Fruit fly (Drosophila melanogaster) whole organism, embryonic: Measurements from ENCODE around the gene CG46465.
A peak's percentile ranks its signal among the peaks of the same experiment; 100 is the strongest.

Experiments used
- ATbp ChIP-seq: fragments of 200-800 bp; sonication (Bioruptor generic); optimal IDR thresholded peaks from 2 replicates; lab custom pipeline; 2017; ENCODE audit warnings: missing biosample characterization, mild to moderate bottlenecking, missing genetic modification characterization, missing genetic modification reagents
- Bgb ChIP-seq: fragments of 200-800 bp; sonication (Bioruptor generic); IDR thresholded peaks from 2 replicates; pipeline ENCODE4 v1.3.6; 2022; ENCODE audit warnings: missing biosample characterization, missing genetic modification characterization; ENCODE audit not compliant: partially characterized antibody
- C15 ChIP-seq: fragments of 200-800 bp; sonication (Bioruptor generic); IDR thresholded peaks from 3 replicates; pipeline ENCODE4 v1.3.6; 2022; ENCODE audit warnings: missing biosample characterization, missing genetic modification characterization
- CG10431 ChIP-seq: fragments of 200-800 bp; sonication (Bioruptor generic); optimal IDR thresholded peaks from 3 replicates; lab custom pipeline; 2018; ENCODE audit warnings: missing biosample characterization, mild to moderate bottlenecking, missing genetic modification characterization
- CG11093 ChIP-seq: fragments of 200-800 bp; sonication (Bioruptor generic); IDR thresholded peaks from 3 replicates; pipeline ENCODE4 v1.3.6; 2022; ENCODE audit warnings: missing biosample characterization, missing genetic modification characterization
- CG12104 ChIP-seq: fragments of 200-800 bp; sonication (Bioruptor generic); optimal IDR thresholded peaks from 3 replicates; lab custom pipeline; 2016; ENCODE audit warnings: missing biosample characterization, missing genetic modification characterization
- CG12391 ChIP-seq: fragments of 200-800 bp; sonication (Bioruptor generic); optimal IDR thresholded peaks from 3 replicates; lab custom pipeline; 2018; ENCODE audit warnings: missing biosample characterization, mild to moderate bottlenecking, missing genetic modification characterization, moderate library complexity
- CG12659 ChIP-seq: fragments of 200-800 bp; sonication (Bioruptor generic); optimal IDR thresholded peaks from 3 replicates; lab custom pipeline; 2017; ENCODE audit warnings: mild to moderate bottlenecking, missing biosample characterization, missing genetic modification reagents, missing genetic modification characterization
- CG12942 ChIP-seq: fragments of 200-800 bp; sonication (Bioruptor generic); optimal IDR thresholded peaks from 3 replicates; lab custom pipeline; 2016; ENCODE audit warnings: missing biosample characterization, missing genetic modification characterization
- CG15269 ChIP-seq: fragments of 200-800 bp; sonication (Bioruptor generic); optimal IDR thresholded peaks from 2 replicates; lab custom pipeline; 2018; ENCODE audit warnings: missing biosample characterization, mild to moderate bottlenecking, missing genetic modification characterization, moderate library complexity
- CG16779 ChIP-seq: fragments of 200-800 bp; sonication (Bioruptor generic); IDR thresholded peaks from 2 replicates; pipeline ENCODE4 v1.3.6; 2022; ENCODE audit warnings: missing biosample characterization, missing genetic modification characterization
- CG17912 ChIP-seq: fragments of 200-800 bp; sonication (Bioruptor generic); optimal IDR thresholded peaks from 2 replicates; lab custom pipeline; 2018; ENCODE audit warnings: missing biosample characterization, mild to moderate bottlenecking, missing genetic modification characterization
- CG18011 ChIP-seq: fragments of 200-800 bp; sonication (Bioruptor generic); optimal IDR thresholded peaks from 2 replicates; lab custom pipeline; 2017; ENCODE audit warnings: missing biosample characterization, missing genetic modification characterization, mild to moderate bottlenecking, moderate library complexity, missing genotype
- CG2129 ChIP-seq: fragments of 200-800 bp; sonication (Bioruptor generic); IDR thresholded peaks from 2 replicates; pipeline ENCODE4 v1.3.6; 2022; ENCODE audit warnings: missing biosample characterization, missing genetic modification characterization; ENCODE audit not compliant: partially characterized antibody
- CG3163 ChIP-seq: fragments of 200-800 bp; sonication (Bioruptor generic); optimal IDR thresholded peaks from 3 replicates; lab custom pipeline; 2016; ENCODE audit warnings: missing biosample characterization, missing genetic modification characterization
- CG33213 ChIP-seq: fragments of 200-800 bp; sonication (Bioruptor generic); optimal IDR thresholded peaks from 3 replicates; lab custom pipeline; 2016; ENCODE audit warnings: missing biosample characterization, missing genetic modification characterization
- CG6765 ChIP-seq: fragments of 200-800 bp; sonication (Bioruptor generic); optimal IDR thresholded peaks from 3 replicates; lab custom pipeline; 2017; ENCODE audit warnings: missing biosample characterization, mild to moderate bottlenecking, missing genetic modification characterization
- CG7271 ChIP-seq: fragments of 200-800 bp; sonication (Bioruptor generic); optimal IDR thresholded peaks from 2 replicates; lab custom pipeline; 2018; ENCODE audit warnings: missing biosample characterization, mild to moderate bottlenecking, missing genetic modification characterization, moderate library complexity
- CG8281 ChIP-seq: fragments of 200-800 bp; sonication (Bioruptor generic); optimal IDR thresholded peaks from 2 replicates; lab custom pipeline; 2018; ENCODE audit warnings: missing biosample characterization, mild to moderate bottlenecking, missing genetic modification characterization, moderate library complexity
- CG8290 ChIP-seq, 3 experiments: fragments of 200-800 bp; sonication (Bioruptor generic); optimal IDR thresholded peaks; 2 replicates each; lab custom pipeline; 2016 to 2019; ENCODE audit warnings: missing biosample characterization in 3 of 3, missing genetic modification characterization in 3 of 3, mild to moderate bottlenecking in 2 of 3, moderate library complexity in 1 of 3
- CG9727 ChIP-seq: fragments of 200-800 bp; sonication (Bioruptor generic); optimal IDR thresholded peaks from 3 replicates; lab custom pipeline; 2017; ENCODE audit warnings: missing biosample characterization, mild to moderate bottlenecking, missing genetic modification characterization
- CG9817 ChIP-seq: fragments of 200-800 bp; sonication (Bioruptor generic); optimal IDR thresholded peaks from 2 replicates; lab custom pipeline; 2018; ENCODE audit warnings: missing biosample characterization, mild to moderate bottlenecking, missing genetic modification characterization, moderate library complexity
- CrebB ChIP-seq: fragments of 200-800 bp; sonication (Bioruptor generic); optimal IDR thresholded peaks from 3 replicates; lab custom pipeline; 2018; ENCODE audit warnings: missing biosample characterization, mild to moderate bottlenecking, missing genetic modification characterization
- Fer1 ChIP-seq: fragments of 200-800 bp; sonication (Bioruptor generic); optimal IDR thresholded peaks from 2 replicates; lab custom pipeline; 2017; ENCODE audit warnings: missing biosample characterization, mild to moderate bottlenecking, missing genetic modification characterization
- H2.0 ChIP-seq: fragments of 200-800 bp; sonication (Bioruptor generic); IDR thresholded peaks from 2 replicates; pipeline ENCODE4 v1.3.6; 2022; ENCODE audit warnings: missing biosample characterization, missing genetic modification characterization
- Hand ChIP-seq: fragments of 200-800 bp; sonication (Bioruptor generic); optimal IDR thresholded peaks from 2 replicates; lab custom pipeline; 2017; ENCODE audit warnings: mild to moderate bottlenecking, missing biosample characterization, missing genetic modification reagents, missing genetic modification characterization
- Nf-YA ChIP-seq: fragments of 200-800 bp; sonication (Bioruptor generic); IDR thresholded peaks from 2 replicates; pipeline ENCODE4 v1.3.6; 2022; ENCODE audit warnings: missing biosample characterization, missing genetic modification characterization
- Sox100B ChIP-seq: fragments of 200-800 bp; sonication (Bioruptor generic); optimal IDR thresholded peaks from 3 replicates; lab custom pipeline; 2018; ENCODE audit warnings: missing biosample characterization, mild to moderate bottlenecking, missing genetic modification characterization
- Vsx1 ChIP-seq: fragments of 200-800 bp; sonication (Bioruptor generic); optimal IDR thresholded peaks from 2 replicates; lab custom pipeline; 2017; ENCODE audit warnings: missing biosample characterization, mild to moderate bottlenecking, missing genetic modification characterization, missing genetic modification reagents
- al ChIP-seq: fragments of 200-800 bp; sonication (Bioruptor generic); IDR thresholded peaks from 2 replicates; pipeline ENCODE4 v1.3.6; 2022; ENCODE audit warnings: missing biosample characterization, missing genetic modification characterization
- ara ChIP-seq: fragments of 200-800 bp; sonication (Bioruptor generic); IDR thresholded peaks from 2 replicates; pipeline ENCODE4 v1.3.6; 2022; ENCODE audit warnings: missing biosample characterization, missing genetic modification characterization
- cad ChIP-seq: fragments of >200 bp; optimal IDR thresholded peaks from 2 replicates; lab custom pipeline; 2017; ENCODE audit warnings: missing biosample characterization, missing genetic modification characterization
- caup ChIP-seq: fragments of 200-800 bp; sonication (Bioruptor generic); optimal IDR thresholded peaks from 3 replicates; lab custom pipeline; 2017; ENCODE audit warnings: missing biosample characterization, mild to moderate bottlenecking, missing genetic modification characterization, moderate library complexity; ENCODE audit not compliant: severe bottlenecking
- danr ChIP-seq: fragments of 200-800 bp; sonication (Bioruptor generic); IDR thresholded peaks from 2 replicates; pipeline ENCODE4 v1.3.6; 2022; ENCODE audit warnings: missing biosample characterization, missing genetic modification characterization
- dm ChIP-seq: fragments of 200-800 bp; sonication (Bioruptor generic); optimal IDR thresholded peaks from 3 replicates; lab custom pipeline; 2016; ENCODE audit warnings: missing biosample characterization, missing genetic modification characterization
- dmrt11E ChIP-seq: fragments of 200-800 bp; sonication (Bioruptor generic); optimal IDR thresholded peaks from 3 replicates; lab custom pipeline; 2018; ENCODE audit warnings: missing biosample characterization, mild to moderate bottlenecking, missing genetic modification characterization, moderate library complexity
- dysf ChIP-seq: fragments of 200-800 bp; sonication (Bioruptor generic); IDR thresholded peaks from 3 replicates; pipeline ENCODE4 v1.3.6; 2022; ENCODE audit warnings: missing biosample characterization, missing genetic modification characterization
- emc ChIP-seq: fragments of 200-800 bp; sonication (Bioruptor generic); optimal IDR thresholded peaks from 2 replicates; lab custom pipeline; 2016; ENCODE audit warnings: missing biosample characterization, missing genetic modification characterization
- gce ChIP-seq: fragments of 200-800 bp; sonication (Bioruptor generic); IDR thresholded peaks from 3 replicates; pipeline ENCODE4 v1.3.6; 2022; ENCODE audit warnings: missing biosample characterization, missing genetic modification characterization
- gem ChIP-seq: fragments of 200-800 bp; sonication (Bioruptor generic); optimal IDR thresholded peaks from 2 replicates; lab custom pipeline; 2019; ENCODE audit warnings: missing biosample characterization, mild to moderate bottlenecking, missing genetic modification characterization, moderate library complexity
- grau ChIP-seq: fragments of 200-800 bp; optimal IDR thresholded peaks from 3 replicates; lab custom pipeline; 2019; ENCODE audit warnings: missing biosample characterization, mild to moderate bottlenecking, missing genetic modification characterization, moderate library complexity
- jigr1 ChIP-seq: fragments of 200-800 bp; sonication (Bioruptor generic); IDR thresholded peaks from 3 replicates; pipeline ENCODE4 v1.3.6; 2022; ENCODE audit warnings: missing biosample characterization, missing genetic modification characterization
- kay ChIP-seq: fragments of 200-800 bp; sonication (Bioruptor generic); optimal IDR thresholded peaks from 2 replicates; lab custom pipeline; 2016; ENCODE audit warnings: missing biosample characterization, missing genetic modification characterization
- klu ChIP-seq: fragments of 200-800 bp; sonication (Bioruptor generic); IDR thresholded peaks from 2 replicates; pipeline ENCODE4 v1.3.6; 2022; ENCODE audit warnings: missing biosample characterization, missing genetic modification characterization
- odd ChIP-seq: fragments of 200-800 bp; sonication (Bioruptor generic); optimal IDR thresholded peaks from 2 replicates; lab custom pipeline; 2017; ENCODE audit warnings: missing biosample characterization, mild to moderate bottlenecking, missing genetic modification characterization
- org-1 ChIP-seq: fragments of 200-800 bp; sonication (Bioruptor generic); optimal IDR thresholded peaks from 2 replicates; lab custom pipeline; 2017; ENCODE audit warnings: missing biosample characterization, missing genetic modification characterization
- peb ChIP-seq: fragments of 200-800 bp; sonication (Bioruptor generic); IDR thresholded peaks from 2 replicates; pipeline ENCODE4 v1.3.6; 2022; ENCODE audit warnings: missing biosample characterization, missing genetic modification characterization
- pfk ChIP-seq: fragments of 200-800 bp; sonication (Bioruptor generic); optimal IDR thresholded peaks from 2 replicates; lab custom pipeline; 2018; ENCODE audit warnings: missing biosample characterization, mild to moderate bottlenecking, missing genetic modification characterization, moderate library complexity
- pho ChIP-seq: fragments of 200-800 bp; sonication (Bioruptor generic); optimal IDR thresholded peaks from 2 replicates; lab custom pipeline; 2016; ENCODE audit warnings: missing biosample characterization, missing genetic modification characterization
- rib ChIP-seq: fragments of 200-800 bp; sonication (Bioruptor generic); IDR thresholded peaks from 2 replicates; pipeline ENCODE4 v1.3.6; 2022; ENCODE audit warnings: missing biosample characterization, missing genetic modification characterization
- row ChIP-seq: fragments of 200-800 bp; sonication (Bioruptor generic); IDR thresholded peaks from 3 replicates; pipeline ENCODE4 v1.3.6; 2022; ENCODE audit warnings: missing biosample characterization, missing genetic modification characterization

Gene CG46465

DNA sequence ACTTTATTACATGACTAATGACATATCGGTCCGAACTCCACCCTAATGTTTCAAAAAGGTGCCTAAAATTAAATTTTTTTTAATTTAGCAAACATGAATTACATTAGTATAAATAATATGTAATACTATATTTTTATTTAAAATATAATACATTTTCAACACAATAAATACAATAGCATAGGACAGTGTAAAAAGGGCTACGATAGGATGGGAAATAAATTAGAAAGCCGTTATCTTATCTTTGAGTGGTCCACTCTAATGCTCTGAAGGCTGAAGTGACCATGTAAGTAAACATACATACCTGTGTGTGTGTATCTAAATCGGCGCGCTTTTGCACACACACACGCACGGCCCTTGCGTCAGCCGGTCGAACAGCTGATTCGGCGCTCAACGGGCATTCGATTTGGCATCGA lies 10.7 kb downstream of the CG46465 start, which contains the start of gene CG31793 (continued):
- TF ChIP-seq Bgb, result no peak
- TF ChIP-seq CG15269 (tag; lab: Kevin White, UChicago), result peak; percentile 76
- no peak for TF ChIP-seq klu (GFP tag; lab: Robert Waterston, UW)
- no peak for TF ChIP-seq CG11093 (GFP tag; lab: Robert Waterston, UW)
- TF ChIP-seq ATbp (GFP tag; lab: Kevin White, UChicago), result no peak
- no peak for TF ChIP-seq ara
- TF ChIP-seq dm (GFP tag; lab: Kevin White, UChicago), result no peak
- no peak for TF ChIP-seq al (GFP tag; lab: Robert Waterston, UW)
- TF ChIP-seq CG10431 (GFP tag; lab: Kevin White, UChicago), result no peak
- TF ChIP-seq CG12659 (GFP tag; lab: Kevin White, UChicago), result peak; percentile 65
- no peak for TF ChIP-seq CG8281
- no peak for TF ChIP-seq CG7271
- no peak for TF ChIP-seq dmrt11E (tag; lab: Kevin White, UChicago)
- peak; percentile 13 for TF ChIP-seq CG6765
- no peak for TF ChIP-seq gce
- peak; percentile 55 for TF ChIP-seq caup
- TF ChIP-seq Vsx1 (GFP tag; lab: Kevin White, UChicago), result peak; percentile 4
- no peak for TF ChIP-seq peb (GFP tag; lab: Robert Waterston, UW)
- peak; percentile 41 for TF ChIP-seq Sox100B (GFP tag; lab: Kevin White, UChicago)
- no peak for TF ChIP-seq CG33213 (GFP tag; lab: Kevin White, UChicago)
- TF ChIP-seq CG16779 (GFP tag; lab: Robert Waterston, UW), result peak; percentile 3; the same call in 1 of the 2 replicates
- no peak for TF ChIP-seq pfk (GFP tag; lab: Kevin White, UChicago)
- peak; percentile 72 for TF ChIP-seq gem (tag; lab: Kevin White, UChicago)
- no peak for TF ChIP-seq CG8290 (GFP tag; optimal IDR thresholded peaks at IDR 0.05; lab: Kevin White, UChicago)
- TF ChIP-seq CG8290 (tag; optimal IDR thresholded peaks at IDR 0.05; lab: Kevin White, UChicago), result peak in 1 of 2 experiments; percentile 59
- peak; percentile 10 for TF ChIP-seq CG12104 (GFP tag; lab: Kevin White, UChicago)
- TF ChIP-seq C15 (GFP tag; lab: Robert Waterston, UW), result no peak
- no peak for TF ChIP-seq cad (GFP tag; lab: Kevin White, UChicago)
- TF ChIP-seq CG2129, result no peak
- TF ChIP-seq CG9727 (GFP tag; lab: Kevin White, UChicago), result peak; percentile 51
- TF ChIP-seq rib (GFP tag; lab: Robert Waterston, UW), result peak; percentile 49; the same call in 1 of the 2 replicates
- TF ChIP-seq CG12942 (GFP tag; lab: Kevin White, UChicago), result no peak
- TF ChIP-seq grau (tag; lab: Kevin White, UChicago), result peak; percentile 72
- TF ChIP-seq pho (GFP tag; lab: Kevin White, UChicago), result no peak
- no peak for TF ChIP-seq CG3163 (GFP tag; lab: Kevin White, UChicago)
- no peak for TF ChIP-seq CG18011 (GFP tag; lab: Kevin White, UChicago)
- peak; percentile 55 for TF ChIP-seq Hand (GFP tag; lab: Kevin White, UChicago)
- peak; percentile 67 for TF ChIP-seq row (GFP tag; lab: Robert Waterston, UW)
- TF ChIP-seq CG17912 (GFP tag; lab: Kevin White, UChicago), result no peak
- TF ChIP-seq CG12391 (tag; lab: Kevin White, UChicago), result peak; percentile 59
- TF ChIP-seq org-1, result no peak
- TF ChIP-seq CG9817 (tag; lab: Kevin White, UChicago), result peak; percentile 20
- no peak for TF ChIP-seq Nf-YA (GFP tag; lab: Robert Waterston, UW)
- no peak for TF ChIP-seq CrebB (tag; lab: Kevin White, UChicago)
- peak; percentile 46 for TF ChIP-seq odd (GFP tag; lab: Kevin White, UChicago)
- 0 out of 2 replicates have a peak, but pooled peaks have one; percentile 22 for TF ChIP-seq H2.0 (GFP tag; lab: Robert Waterston, UW)
- TF ChIP-seq danr (GFP tag; lab: Robert Waterston, UW), result no peak
- TF ChIP-seq kay (GFP tag; lab: Kevin White, UChicago), result no peak
- TF ChIP-seq Fer1 (GFP tag; lab: Kevin White, UChicago), result peak; percentile 65
- no peak for TF ChIP-seq emc (GFP tag; lab: Kevin White, UChicago)
- no peak for TF ChIP-seq jigr1 (GFP tag; lab: Robert Waterston, UW)
- TF ChIP-seq dysf, result peak; percentile 20; the same call in 1 of the 3 replicates
